Fruit fly (Drosophila melanogaster) whole organism, prepupa: ENCODE measurements around the gene CG12057.

Experiments
- CG11294 ChIP-seq: fragments of 200-800 bp; sonication (Bioruptor generic); IDR thresholded peaks from 2 replicates; pipeline ENCODE4 v1.3.6; 2022; ENCODE audit warnings: missing biosample characterization, missing genetic modification characterization
- CG6163 ChIP-seq: fragments of 200-800 bp; sonication (Bioruptor generic); IDR thresholded peaks from 3 replicates; pipeline ENCODE4 v1.3.6; 2022; ENCODE audit warnings: missing biosample characterization, missing genetic modification characterization
- CG8119 ChIP-seq: fragments of 200-800 bp; sonication (Bioruptor generic); IDR thresholded peaks from 3 replicates; pipeline ENCODE4 v1.3.6; 2022; ENCODE audit warnings: missing biosample characterization, missing genetic modification characterization
- CG8319 ChIP-seq: fragments of 200-800 bp; sonication (Bioruptor generic); optimal IDR thresholded peaks from 3 replicates; lab custom pipeline; 2016; ENCODE audit warnings: missing biosample characterization, missing genetic modification characterization
- Eip78C ChIP-seq: fragments of 200-800 bp; sonication (Bioruptor generic); peaks from one replicate; lab custom pipeline; 2016; ENCODE audit warnings: missing biosample characterization, missing genetic modification characterization
- Hr39 ChIP-seq: fragments of 200-800 bp; sonication (Bioruptor generic); optimal IDR thresholded peaks from 2 replicates; lab custom pipeline; 2016; ENCODE audit warnings: missing biosample characterization, missing genetic modification characterization
- Sox15 ChIP-seq: fragments of 200-800 bp; sonication (Bioruptor generic); optimal IDR thresholded peaks from 3 replicates; lab custom pipeline; 2016; ENCODE audit warnings: missing biosample characterization, missing genetic modification characterization
- dsx ChIP-seq: fragments of 200-800 bp; optimal IDR thresholded peaks from 3 replicates; lab custom pipeline; 2019; ENCODE audit warnings: missing biosample characterization, mild to moderate bottlenecking, missing genetic modification characterization, moderate library complexity; ENCODE audit not compliant: poor library complexity, severe bottlenecking
- eg ChIP-seq: fragments of 200-800 bp; sonication (Bioruptor generic); IDR thresholded peaks from 3 replicates; pipeline ENCODE4 v1.3.6; 2022; ENCODE audit warnings: missing biosample characterization, missing genetic modification characterization
- fd85E ChIP-seq: fragments of 200-800 bp; sonication (Bioruptor generic); optimal IDR thresholded peaks from 3 replicates; lab custom pipeline; 2016; ENCODE audit warnings: missing biosample characterization, missing genetic modification characterization
- spab ChIP-seq: fragments of 200-800 bp; sonication (Bioruptor generic); optimal IDR thresholded peaks from 2 replicates; lab custom pipeline; 2017; ENCODE audit warnings: missing biosample characterization, mild to moderate bottlenecking, missing genetic modification characterization, missing genetic modification reagents

Gene CG12057

DNA sequence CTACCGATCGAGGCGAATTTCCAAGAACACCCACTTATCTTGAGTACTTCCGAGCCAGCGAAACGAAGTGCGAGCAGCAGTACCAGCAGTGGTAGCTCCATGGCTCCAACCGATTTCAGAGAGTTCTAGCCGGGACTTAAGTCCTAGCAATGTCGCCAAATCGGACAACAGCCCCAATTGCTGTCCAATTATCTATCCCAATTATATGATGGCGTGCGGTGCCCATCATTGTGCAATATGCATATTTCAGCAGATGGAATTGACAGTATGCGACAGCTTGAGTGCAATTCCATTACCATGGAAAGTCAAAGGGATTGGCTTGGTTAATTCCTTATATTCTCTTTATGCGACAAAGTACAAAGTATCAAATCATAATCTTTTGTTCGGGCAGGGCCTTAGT is 45.0 kb downstream of the CG12057 start, which contains the start of gene Ir8a:
TSS of gene Ir8a (minus strand) at position 101 of the 400 bp plus-strand sequence.
- TF ChIP-seq eg (GFP tag; lab: Robert Waterston, UW) (no peak), Sox15 (GFP tag; lab: Kevin White, UChicago) (no peak), CG8319 (GFP tag; lab: Kevin White, UChicago) (no peak), spab (GFP tag; lab: Kevin White, UChicago) (no peak), fd85E (GFP tag; lab: Kevin White, UChicago) (no peak), Eip78C (GFP tag; lab: Kevin White, UChicago) (no peak), dsx (GFP tag; lab: Kevin White, UChicago) (no peak), CG6163 (GFP tag; lab: Robert Waterston, UW) (no peak), CG11294 (GFP tag; lab: Robert Waterston, UW) (no peak), CG8119 (no peak), Hr39 (no peak)
